Fruit fly (Drosophila melanogaster) whole organism, embryonic: Measurements from ENCODE around the gene kra.

ENCODE experiments used
- ATbp ChIP-seq: fragments of 200-800 bp; sonication (Bioruptor generic); optimal IDR thresholded peaks from 2 replicates; lab custom pipeline; 2017; ENCODE audit warnings: missing biosample characterization, mild to moderate bottlenecking, missing genetic modification characterization, missing genetic modification reagents
- Abd-B ChIP-seq: fragments of 200-800 bp; sonication (Bioruptor generic); optimal IDR thresholded peaks from 2 replicates; lab custom pipeline; 2018; ENCODE audit warnings: missing biosample characterization, mild to moderate bottlenecking, missing genetic modification characterization, moderate library complexity
- BEAF-32 ChIP-seq: fragments of 200-800 bp; sonication (Bioruptor generic); optimal IDR thresholded peaks from 3 replicates; lab custom pipeline; 2017; ENCODE audit warnings: missing biosample characterization, missing genetic modification characterization, mild to moderate bottlenecking, moderate library complexity, missing genetic modification reagents
- Bgb ChIP-seq: fragments of 200-800 bp; sonication (Bioruptor generic); IDR thresholded peaks from 2 replicates; pipeline ENCODE4 v1.3.6; 2022; ENCODE audit warnings: missing biosample characterization, missing genetic modification characterization; ENCODE audit not compliant: partially characterized antibody
- CG10209 ChIP-seq: fragments of 200-800 bp; sonication (Bioruptor generic); optimal IDR thresholded peaks from 3 replicates; lab custom pipeline; 2017; ENCODE audit warnings: missing biosample characterization, mild to moderate bottlenecking, missing genetic modification characterization, missing genetic modification reagents
- CG1024 ChIP-seq: fragments of 200-800 bp; sonication (Bioruptor generic); IDR thresholded peaks from 2 replicates; pipeline ENCODE4 v1.3.6; 2022; ENCODE audit warnings: missing biosample characterization, missing genetic modification characterization
- CG11504 ChIP-seq: fragments of 200-800 bp; sonication (Bioruptor generic); optimal IDR thresholded peaks from 3 replicates; lab custom pipeline; 2019; ENCODE audit warnings: missing biosample characterization, mild to moderate bottlenecking, missing genetic modification characterization, moderate library complexity
- CG1529 ChIP-seq: fragments of 200-800 bp; sonication (Bioruptor generic); optimal IDR thresholded peaks from 3 replicates; lab custom pipeline; 2018; ENCODE audit warnings: missing biosample characterization, missing genetic modification characterization
- CG16815 ChIP-seq: fragments of 200-800 bp; sonication (Bioruptor generic); optimal IDR thresholded peaks from 3 replicates; lab custom pipeline; 2017; ENCODE audit warnings: missing biosample characterization, mild to moderate bottlenecking, missing genetic modification characterization
- CG17568 ChIP-seq: fragments of 200-800 bp; sonication (Bioruptor generic); optimal IDR thresholded peaks from 2 replicates; lab custom pipeline; 2018; ENCODE audit warnings: missing biosample characterization, mild to moderate bottlenecking, missing genetic modification characterization, moderate library complexity
- CG17912 ChIP-seq: fragments of 200-800 bp; sonication (Bioruptor generic); optimal IDR thresholded peaks from 2 replicates; lab custom pipeline; 2018; ENCODE audit warnings: missing biosample characterization, mild to moderate bottlenecking, missing genetic modification characterization
- CG1792 ChIP-seq: fragments of 200-800 bp; sonication (Bioruptor generic); optimal IDR thresholded peaks from 2 replicates; lab custom pipeline; 2016; ENCODE audit warnings: missing biosample characterization, missing genetic modification characterization
- CG18619 ChIP-seq: fragments of 200-800 bp; sonication (Bioruptor generic); optimal IDR thresholded peaks from 3 replicates; lab custom pipeline; 2017; ENCODE audit warnings: missing biosample characterization, mild to moderate bottlenecking, missing genetic modification characterization
- CG2120 ChIP-seq: fragments of 200-800 bp; sonication (Bioruptor generic); optimal IDR thresholded peaks from 3 replicates; lab custom pipeline; 2016; ENCODE audit warnings: missing biosample characterization, missing genetic modification characterization
- CG2202 ChIP-seq: fragments of 200-800 bp; sonication (Bioruptor generic); optimal IDR thresholded peaks from 2 replicates; lab custom pipeline; 2018; ENCODE audit warnings: missing biosample characterization, mild to moderate bottlenecking, missing genetic modification characterization
- CG2678 ChIP-seq: fragments of 200-800 bp; sonication (Bioruptor generic); optimal IDR thresholded peaks from 3 replicates; lab custom pipeline; 2019; ENCODE audit warnings: missing biosample characterization, mild to moderate bottlenecking, missing genetic modification characterization, moderate library complexity
- CG2712 ChIP-seq: fragments of 200-800 bp; optimal IDR thresholded peaks from 3 replicates; lab custom pipeline; 2019; ENCODE audit warnings: missing biosample characterization, mild to moderate bottlenecking, missing genetic modification characterization, moderate library complexity
- CG30431 ChIP-seq: fragments of 200-800 bp; sonication (Bioruptor generic); optimal IDR thresholded peaks from 2 replicates; lab custom pipeline; 2017; ENCODE audit warnings: missing biosample characterization, missing genetic modification characterization
- CG32767 ChIP-seq: fragments of 200-800 bp; sonication (Bioruptor generic); IDR thresholded peaks from 2 replicates; pipeline ENCODE4 v1.3.6; 2022; ENCODE audit warnings: missing biosample characterization, missing genetic modification characterization
- CG3838 ChIP-seq: fragments of 200-800 bp; sonication (Bioruptor generic); optimal IDR thresholded peaks from 3 replicates; lab custom pipeline; 2016; ENCODE audit warnings: missing biosample characterization, missing genetic modification characterization
- CG7928 ChIP-seq: fragments of 200-800 bp; sonication (Bioruptor generic); optimal IDR thresholded peaks from 2 replicates; lab custom pipeline; 2017; ENCODE audit warnings: missing biosample characterization, mild to moderate bottlenecking, missing genetic modification characterization
- CG9609 ChIP-seq: fragments of 200-800 bp; sonication (Bioruptor generic); optimal IDR thresholded peaks from 3 replicates; lab custom pipeline; 2016; ENCODE audit warnings: missing biosample characterization, missing genetic modification characterization
- CG9727 ChIP-seq: fragments of 200-800 bp; sonication (Bioruptor generic); optimal IDR thresholded peaks from 3 replicates; lab custom pipeline; 2017; ENCODE audit warnings: missing biosample characterization, mild to moderate bottlenecking, missing genetic modification characterization
- CHES-1-like ChIP-seq: fragments of 200-800 bp; sonication (Bioruptor generic); optimal IDR thresholded peaks from 2 replicates; lab custom pipeline; 2016; ENCODE audit warnings: missing biosample characterization, missing genetic modification characterization
- Dfd ChIP-seq, 2 experiments: fragments of >200 bp; optimal IDR thresholded peaks; 2 replicates each; lab custom pipeline; 2017; ENCODE audit warnings: missing biosample characterization in 2 of 2, missing genetic modification characterization in 2 of 2
- Dll ChIP-seq: fragments of 200-800 bp; sonication (Bioruptor generic); IDR thresholded peaks from 4 replicates; pipeline ENCODE4 v1.3.6; 2022; ENCODE audit warnings: missing biosample characterization, missing genetic modification characterization; ENCODE audit not compliant: partially characterized antibody
- Fer3 ChIP-seq: fragments of 200-800 bp; sonication (Bioruptor generic); optimal IDR thresholded peaks from 2 replicates; lab custom pipeline; 2018; ENCODE audit warnings: missing biosample characterization, mild to moderate bottlenecking, missing genetic modification characterization, moderate library complexity
- Hr39 ChIP-seq: fragments of >200 bp; optimal IDR thresholded peaks from 2 replicates; lab custom pipeline; 2017
- NC2β ChIP-seq: fragments of 200-800 bp; sonication (Bioruptor generic); optimal IDR thresholded peaks from 2 replicates; lab custom pipeline; 2016; ENCODE audit warnings: missing biosample characterization, missing genetic modification characterization
- Oaz ChIP-seq: fragments of 200-800 bp; sonication (Bioruptor generic); IDR thresholded peaks from 2 replicates; pipeline ENCODE4 v1.3.6; 2022; ENCODE audit warnings: missing biosample characterization, missing genetic modification characterization
- Optix ChIP-seq: fragments of 200-800 bp; sonication (Bioruptor generic); IDR thresholded peaks from 3 replicates; pipeline ENCODE4 v1.3.6; 2022; ENCODE audit warnings: missing biosample characterization, missing genetic modification characterization
- Sox100B ChIP-seq: fragments of 200-800 bp; sonication (Bioruptor generic); optimal IDR thresholded peaks from 3 replicates; lab custom pipeline; 2018; ENCODE audit warnings: missing biosample characterization, mild to moderate bottlenecking, missing genetic modification characterization
- Sry-δ ChIP-seq: fragments of 200-800 bp; sonication (Bioruptor generic); optimal IDR thresholded peaks from 2 replicates; lab custom pipeline; 2016; ENCODE audit warnings: missing biosample characterization, missing genetic modification characterization
- Stat92E ChIP-seq, 3 experiments: fragments of >200 bp in 2 of 3; fragments of 200-800 bp in 1 of 3; sonication (Bioruptor generic) in 1 of 3; optimal IDR thresholded peaks; 2 replicates each; lab custom pipeline; 2017 to 2019; ENCODE audit warnings: missing biosample characterization in 3 of 3, missing genetic modification characterization in 3 of 3, mild to moderate bottlenecking in 1 of 3, moderate library complexity in 1 of 3
- Trl ChIP-seq, 3 experiments: fragments of >200 bp in 2 of 3; fragments of 200-800 bp in 1 of 3; sonication (Bioruptor generic) in 1 of 3; optimal IDR thresholded peaks; 2 replicates in 1 of 3; 3 replicates in 2 of 3; lab custom pipeline; 2016 to 2017; ENCODE audit warnings: missing biosample characterization in 1 of 3, missing genetic modification characterization in 1 of 3
- aop ChIP-seq: fragments of 200-800 bp; sonication (Bioruptor generic); IDR thresholded peaks from 2 replicates; pipeline ENCODE4 v1.3.6; 2022; ENCODE audit warnings: missing biosample characterization, missing genetic modification characterization
- bab2 ChIP-seq: fragments of 200-800 bp; sonication (Bioruptor generic); optimal IDR thresholded peaks from 2 replicates; lab custom pipeline; 2016; ENCODE audit warnings: missing biosample characterization, missing genetic modification characterization
- cad ChIP-seq: fragments of >200 bp; optimal IDR thresholded peaks from 2 replicates; lab custom pipeline; 2017; ENCODE audit warnings: missing biosample characterization, missing genetic modification characterization
- inv ChIP-seq: fragments of 200-800 bp; sonication (Bioruptor generic); IDR thresholded peaks from 2 replicates; pipeline ENCODE4 v1.3.6; 2022; ENCODE audit warnings: missing biosample characterization, missing genetic modification characterization; ENCODE audit not compliant: partially characterized antibody
- nerfin-1 ChIP-seq: fragments of 200-800 bp; sonication (Bioruptor generic); optimal IDR thresholded peaks from 3 replicates; lab custom pipeline; 2019; ENCODE audit warnings: missing biosample characterization, mild to moderate bottlenecking, missing genetic modification characterization, moderate library complexity
- phol ChIP-seq: fragments of 200-800 bp; sonication (Bioruptor generic); optimal IDR thresholded peaks from 3 replicates; lab custom pipeline; 2018; ENCODE audit warnings: missing biosample characterization, mild to moderate bottlenecking, missing genetic modification characterization, moderate library complexity
- pzg ChIP-seq: fragments of 200-800 bp; sonication (Bioruptor generic); optimal IDR thresholded peaks from 3 replicates; lab custom pipeline; 2018; ENCODE audit warnings: missing biosample characterization, mild to moderate bottlenecking, missing genetic modification characterization, moderate library complexity
- ranshi ChIP-seq: fragments of 200-800 bp; sonication (Bioruptor generic); IDR thresholded peaks from 2 replicates; pipeline ENCODE4 v1.3.6; 2022; ENCODE audit warnings: missing biosample characterization, missing genetic modification characterization
- scrt ChIP-seq: fragments of 200-800 bp; sonication (Bioruptor generic); optimal IDR thresholded peaks from 2 replicates; lab custom pipeline; 2018; ENCODE audit warnings: missing biosample characterization, mild to moderate bottlenecking, missing genetic modification characterization, moderate library complexity
- seq ChIP-seq: fragments of 200-800 bp; sonication (Bioruptor generic); IDR thresholded peaks from 2 replicates; pipeline ENCODE4 v1.3.6; 2022; ENCODE audit warnings: missing biosample characterization, missing genetic modification characterization
- tio ChIP-seq: fragments of 200-800 bp; sonication (Bioruptor generic); optimal IDR thresholded peaks from 2 replicates; lab custom pipeline; 2017; ENCODE audit warnings: missing biosample characterization, missing genetic modification characterization, inconsistent platforms
- trem ChIP-seq: fragments of 200-800 bp; optimal IDR thresholded peaks from 3 replicates; lab custom pipeline; 2019; ENCODE audit warnings: missing biosample characterization, mild to moderate bottlenecking, missing genetic modification characterization, moderate library complexity
- trh ChIP-seq: fragments of 200-800 bp; sonication (Bioruptor generic); optimal IDR thresholded peaks from 2 replicates; lab custom pipeline; 2016; ENCODE audit warnings: missing biosample characterization, missing genetic modification characterization
- wek ChIP-seq: fragments of 200-800 bp; sonication (Bioruptor generic); optimal IDR thresholded peaks from 3 replicates; lab custom pipeline; 2018; ENCODE audit warnings: missing biosample characterization, mild to moderate bottlenecking, missing genetic modification characterization, moderate library complexity

kra gene

DNA sequence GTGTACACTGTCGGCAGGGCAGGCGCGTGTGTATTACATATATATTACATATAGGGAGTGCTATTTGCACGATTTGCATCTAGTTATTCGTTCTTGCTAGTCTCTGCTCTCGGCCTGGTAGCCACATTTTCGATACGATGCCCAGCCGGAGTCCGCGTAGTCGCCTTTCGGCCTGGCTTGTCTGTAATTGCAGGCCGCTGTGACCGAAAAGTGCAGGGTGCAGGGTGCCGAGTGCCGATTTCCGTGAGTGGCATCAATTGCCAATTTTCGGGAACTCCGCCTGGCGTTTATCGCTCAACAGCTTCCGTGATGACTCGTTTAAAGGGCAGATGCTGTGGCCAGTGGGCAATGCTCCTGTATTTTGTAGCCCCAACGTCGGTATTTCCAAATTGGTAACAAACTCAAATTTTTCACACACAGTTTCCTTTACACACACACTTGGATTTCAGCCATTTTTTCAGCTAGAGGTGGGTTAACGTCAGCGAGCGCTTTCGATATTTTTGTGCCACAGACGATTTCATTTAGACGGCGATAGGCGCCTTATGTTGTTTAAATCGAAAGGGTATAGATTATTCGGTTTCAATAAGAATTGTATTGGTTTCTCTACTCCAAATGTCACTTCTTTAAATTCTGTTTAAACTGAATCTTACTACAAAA, 12.9 kb downstream of the kra start, which contains the start of gene CG2926 (continued):
- TF ChIP-seq CG1024 (no peak), Sox100B (GFP tag; lab: Kevin White, UChicago) (no peak), CG2202 (no peak), Optix (0 out of 3 replicates have a peak, but pooled peaks have one; percentile 20), ATbp (GFP tag; lab: Kevin White, UChicago) (no peak), Oaz (no peak), seq (GFP tag; lab: Robert Waterston, UW) (no peak), trem (peak; percentile 26), ranshi (GFP tag; lab: Robert Waterston, UW) (no peak), CG9727 (no peak), CG9609 (GFP tag; lab: Kevin White, UChicago) (peak; percentile 44), CG10209 (GFP tag; lab: Kevin White, UChicago) (no peak), Sry-δ (GFP tag; lab: Kevin White, UChicago) (peak; percentile 96), CG1529 (GFP tag; lab: Kevin White, UChicago) (no peak), CG32767 (peak; percentile 57; the same call in 1 of the 2 replicates), Bgb (GFP tag; lab: Robert Waterston, UW) (peak; percentile 94), Dll (GFP tag; lab: Robert Waterston, UW) (peak; percentile 82), Fer3 (tag; lab: Kevin White, UChicago) (no peak), Trl (optimal IDR thresholded peaks at IDR 0.05; lab: Kevin White, UChicago) (no peak), Trl (GFP tag; optimal IDR thresholded peaks at IDR 0.05; lab: Kevin White, UChicago) (peak; percentile 48), CG17912 (peak; percentile 35), inv (GFP tag; lab: Robert Waterston, UW) (peak; percentile 84), CG11504 (no peak), CG3838 (GFP tag; lab: Kevin White, UChicago) (no peak), Abd-B (GFP tag; lab: Kevin White, UChicago) (no peak), CG7928 (GFP tag; lab: Kevin White, UChicago) (peak; percentile 6), trh (no peak), CG2678 (no peak), tio (GFP tag; lab: Kevin White, UChicago) (no peak), CG17568 (GFP tag; lab: Kevin White, UChicago) (no peak), Dfd (GFP tag; optimal IDR thresholded peaks at IDR 0.05; lab: Kevin White, UChicago) (no peak), BEAF-32 (peak; percentile 87), cad (GFP tag; lab: Kevin White, UChicago) (no peak), Stat92E (GFP tag; optimal IDR thresholded peaks at IDR 0.05; lab: Kevin White, UChicago) (peak in 1 of 3 experiments; percentile 29), CG16815 (GFP tag; lab: Kevin White, UChicago) (no peak), CHES-1-like (peak; percentile 29), scrt (GFP tag; lab: Kevin White, UChicago) (no peak), Hr39 (no peak), CG18619 (GFP tag; lab: Kevin White, UChicago) (no peak), aop (GFP tag; lab: Robert Waterston, UW) (no peak), CG1792 (GFP tag; lab: Kevin White, UChicago) (no peak), CG2120 (GFP tag; lab: Kevin White, UChicago) (peak; percentile 68), phol (peak; percentile 97), wek (GFP tag; lab: Kevin White, UChicago) (no peak), nerfin-1 (tag; lab: Kevin White, UChicago) (no peak), CG2712 (tag; lab: Kevin White, UChicago) (no peak), pzg (GFP tag; lab: Kevin White, UChicago) (peak; percentile 71), CG30431 (no peak), NC2β (GFP tag; lab: Kevin White, UChicago) (peak; percentile 34), bab2 (GFP tag; lab: Kevin White, UChicago) (no peak)
